Worm (Caenorhabditis elegans) whole organism, L1 larva: ENCODE results near the gene sos-1.

Experiments
- ama-1 ChIP-seq: fragments of 150-350 bp; optimal IDR thresholded peaks from 2 replicates; lab custom pipeline; 2014
- lin-15B ChIP-seq: fragments of 150-350 bp; sonication (generic microtip); optimal IDR thresholded peaks from 3 replicates; lab custom pipeline; 2014; ENCODE audit warnings: missing biosample characterization, missing genetic modification characterization
- lin-39 ChIP-seq: fragments of 150-350 bp; optimal IDR thresholded peaks from 2 replicates; lab custom pipeline; 2014; ENCODE audit warnings: missing biosample characterization, missing genetic modification reagents, missing genetic modification characterization
- mdl-1 ChIP-seq, 2 experiments: fragments of 150-350 bp; optimal IDR thresholded peaks; 2 replicates each; lab custom pipeline; 2014 to 2017; ENCODE audit warnings: missing biosample characterization in 2 of 2, missing genetic modification characterization in 2 of 2, inconsistent platforms in 1 of 2
- nhr-11 ChIP-seq: fragments of 150-350 bp; optimal IDR thresholded peaks from 2 replicates; lab custom pipeline; 2014; ENCODE audit warnings: missing biosample characterization, missing genetic modification characterization
- nhr-77 ChIP-seq: fragments of 150-350 bp; optimal IDR thresholded peaks from 2 replicates; lab custom pipeline; 2014; ENCODE audit warnings: missing biosample characterization, missing genetic modification characterization
- pag-3 ChIP-seq: sonication (generic microtip); optimal IDR thresholded peaks from 2 replicates; lab custom pipeline; 2017; ENCODE audit warnings: missing genetic modification characterization, mild to moderate bottlenecking, missing compliant biosample characterization, antibody characterized with exemption, borderline replicate concordance; ENCODE audit not compliant: insufficient read depth
- skn-1 ChIP-seq: fragments of 150-350 bp; optimal IDR thresholded peaks from 2 replicates; lab custom pipeline; 2014; ENCODE audit warnings: missing biosample characterization, missing genetic modification characterization
- unc-62 ChIP-seq: fragments of 150-350 bp; optimal IDR thresholded peaks from 2 replicates; lab custom pipeline; 2014; ENCODE audit warnings: missing biosample characterization, missing genetic modification reagents, missing genetic modification characterization
- unc-98 ChIP-seq: fragments of 200-800 bp; sonication (Bioruptor generic); IDR thresholded peaks from 2 replicates; pipeline ENCODE4 v1.3.6; 2022; ENCODE audit warnings: missing genetic modification characterization, missing compliant biosample characterization
- ztf-11 ChIP-seq, 2 experiments: sonication (generic microtip); optimal IDR thresholded peaks; 2 replicates each; lab custom pipeline; 2016 to 2017; ENCODE audit warnings: missing genetic modification characterization in 2 of 2, missing biosample characterization in 1 of 2, missing compliant biosample characterization in 1 of 2

- TF ChIP-seq ztf-11 (tag; optimal IDR thresholded peaks at IDR 0.05; lab: Kevin White, UChicago) (no peak), unc-62 (GFP tag; lab: Kevin White, UChicago) (no peak), lin-15B (tag; lab: Kevin White, UChicago) (no peak), nhr-77 (tag; lab: Kevin White, UChicago) (no peak), mdl-1 (tag; optimal IDR thresholded peaks at IDR 0.05; lab: Kevin White, UChicago) (peak in 1 of 2 experiments; percentile 49), skn-1 (tag; lab: Kevin White, UChicago) (peak; percentile 39), lin-39 (no peak), nhr-11 (tag; lab: Kevin White, UChicago) (no peak), unc-98 (GFP tag; lab: Robert Waterston, UW) (no peak), ama-1 (no peak), pag-3 (tag; lab: Kevin White, UChicago) (no peak)
Measured at ce11 chrV:4550459-4550858, 1.4 kb upstream of the sos-1 start.
